2 fruit fly cellular contexts compared by ENCODE assay signal in genomic region chr3R:8926554-8926951, dm6.
TF ChIP-seq lines count a peak whose summit lies in the region.

No protein-coding gene starts in this region.

- no peak for TF ChIP-seq CTCF in whole organism, embryonic (GFP tag; optimal IDR thresholded peaks at IDR 0.05; lab: Kevin White, UChicago)

TF ChIP-seq in whole organism, embryonic, 481 proteins besides CTCF, POLR2A, EP300 and RAD21:
- TF ChIP-seq CG33213 (GFP tag; optimal IDR thresholded peaks at IDR 0.05; lab: Kevin White, UChicago): no peak
- peak; percentile 61; the same call in 1 of the 2 replicates for TF ChIP-seq Awh (GFP tag; IDR thresholded peaks at IDR 0.05; lab: Robert Waterston, UW)
- peak; percentile 51 for TF ChIP-seq oc (tag; optimal IDR thresholded peaks at IDR 0.05; lab: Kevin White, UChicago)
TF ChIP-seq in whole organism, embryonic: peak in this region for 2.

TF ChIP-seq in whole organism, prepupa, 60 proteins besides CTCF, POLR2A, EP300 and RAD21:
- peak; percentile 97 for TF ChIP-seq dsx (GFP tag; optimal IDR thresholded peaks at IDR 0.05; lab: Kevin White, UChicago; ENCODE audit: poor library complexity, severe bottlenecking)
- no peak for TF ChIP-seq CG9139 (GFP tag; optimal IDR thresholded peaks at IDR 0.05; lab: Kevin White, UChicago)
